Worm (Caenorhabditis elegans): ENCODE results near the gene cest-28.

cest-28 gene

ce11 chrV:6655174-6655573 is 14.4 kb upstream of the cest-28 start, which contains the start of gene syx-18:
Gene syx-18, minus strand, starts transcription at chrV:6655449.
- no peak for TF ChIP-seq mab-9 (GFP tag; IDR thresholded peaks at IDR 0.05)
- TF ChIP-seq nhr-47 (tag; optimal IDR thresholded peaks at IDR 0.05): peak; percentile 18
- TF ChIP-seq ceh-90 (tag; optimal IDR thresholded peaks at IDR 0.05): no peak
- peak; percentile 3 for TF ChIP-seq fos-1 (tag; optimal IDR thresholded peaks at IDR 0.05)
- no peak for TF ChIP-seq lin-35 (GFP tag; optimal IDR thresholded peaks at IDR 0.05)
- no peak for TF ChIP-seq nhr-77 (tag; optimal IDR thresholded peaks at IDR 0.05)
- peak; percentile 5 for TF ChIP-seq nhr-90 (tag; optimal IDR thresholded peaks at IDR 0.05; ENCODE audit: poor library complexity)
- TF ChIP-seq ama-1 (optimal IDR thresholded peaks at IDR 0.05): peak; percentile 58
- TF ChIP-seq hlh-4 (tag; optimal IDR thresholded peaks at IDR 0.05): no peak

DNA sequence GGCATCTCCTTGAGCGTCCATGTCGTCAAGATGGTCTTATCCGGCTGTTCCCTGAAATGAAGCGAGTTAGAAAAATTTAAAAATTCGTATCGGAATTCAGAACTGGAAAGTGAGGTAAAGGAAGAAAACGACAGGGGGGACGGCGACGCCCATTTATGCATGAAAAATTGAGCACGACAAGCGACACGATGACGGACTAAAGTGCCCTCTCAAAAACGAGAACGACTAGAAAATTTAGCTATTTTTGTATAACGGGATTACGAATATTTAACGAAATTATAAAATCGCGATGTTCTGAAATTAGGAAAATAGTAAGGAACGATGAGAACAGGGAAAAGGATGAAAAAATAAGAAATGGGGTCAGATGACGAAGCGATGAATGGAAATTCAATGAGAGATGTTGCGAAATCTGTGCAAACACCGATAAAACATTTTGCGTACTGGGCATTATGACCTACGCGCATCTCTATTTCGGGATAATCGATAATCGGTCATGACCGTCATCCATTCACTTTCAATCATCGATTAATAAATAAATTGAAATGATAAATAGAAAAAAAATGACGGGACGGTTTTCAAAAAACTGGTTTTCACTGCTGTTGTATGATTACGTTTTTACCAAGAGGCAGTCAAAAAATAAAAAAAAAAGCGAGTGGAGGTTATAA is 13.0 kb upstream of the cest-28 start, which contains the start of gene snb-1:
TSS of gene snb-1 (minus strand) at position 51 of the 665 bp plus-strand sequence.
- TF ChIP-seq fkh-8 (tag; optimal IDR thresholded peaks at IDR 0.05) (no peak), isw-1 (GFP tag; IDR thresholded peaks at IDR 0.05) (peak; percentile 47), fos-1 (tag; optimal IDR thresholded peaks at IDR 0.05) (peak; percentile 1), nhr-20 (tag; optimal IDR thresholded peaks at IDR 0.05) (peak; percentile 76), nhr-85 (tag) (peak; percentile 89), pqm-1 (tag; optimal IDR thresholded peaks at IDR 0.05) (no peak), hlh-4 (tag; optimal IDR thresholded peaks at IDR 0.05) (no peak), unc-98 (GFP tag; IDR thresholded peaks at IDR 0.05) (no peak), ceh-82 (tag; optimal IDR thresholded peaks at IDR 0.05) (peak; percentile 97 to 99 (median 97)), efl-3 (GFP tag; optimal IDR thresholded peaks at IDR 0.05) (no peak), mef-2 (tag; optimal IDR thresholded peaks at IDR 0.05) (no peak), sox-4 (tag; optimal IDR thresholded peaks at IDR 0.05) (peak; percentile 4), C16A3.4 (tag; optimal IDR thresholded peaks at IDR 0.05) (peak; percentile 78), snu-23 (GFP tag; optimal IDR thresholded peaks at IDR 0.05) (peak; percentile 82), nhr-84 (tag; optimal IDR thresholded peaks at IDR 0.05) (no peak), ceh-88 (GFP tag; IDR thresholded peaks at IDR 0.05) (no peak), alr-1 (tag; optimal IDR thresholded peaks at IDR 0.05; ENCODE audit: borderline replicate concordance) (no peak), aha-1 (tag; optimal IDR thresholded peaks at IDR 0.05) (no peak), lin-15B (tag; optimal IDR thresholded peaks at IDR 0.05) (no peak), efl-1 (optimal IDR thresholded peaks at IDR 0.05) (peak; percentile 69 to 70), efl-1 (GFP tag; optimal IDR thresholded peaks at IDR 0.05 in 1 of 2) (peak; percentile 66 to 97), sup-37 (GFP tag; optimal IDR thresholded peaks at IDR 0.05) (no peak), lin-39 (tag; optimal IDR thresholded peaks at IDR 0.05) (no peak), ceh-90 (tag; optimal IDR thresholded peaks at IDR 0.05) (no peak), unc-130 (tag; optimal IDR thresholded peaks at IDR 0.05) (peak; percentile 80), lin-14 (GFP tag; optimal IDR thresholded peaks at IDR 0.05) (peak; percentile 74), unc-62 (GFP tag; optimal IDR thresholded peaks at IDR 0.05) (no peak), lir-3 (tag; optimal IDR thresholded peaks at IDR 0.05; ENCODE audit: poor library complexity) (no peak), nhr-11 (tag; optimal IDR thresholded peaks at IDR 0.05) (no peak), skn-1 (tag; optimal IDR thresholded peaks at IDR 0.05) (peak; percentile 91), snpc-4 (tag; optimal IDR thresholded peaks at IDR 0.05) (peak; percentile 76), vab-15 (tag; optimal IDR thresholded peaks at IDR 0.05) (no peak), tbx-2 (tag; optimal IDR thresholded peaks at IDR 0.05) (peak; percentile 60), ceh-63 (GFP tag; optimal IDR thresholded peaks at IDR 0.05) (no peak), sptf-1 (tag; optimal IDR thresholded peaks at IDR 0.05) (no peak), fkh-4 (tag; optimal IDR thresholded peaks at IDR 0.05; ENCODE audit: borderline replicate concordance) (peak; percentile 16), nhr-71 (tag; optimal IDR thresholded peaks at IDR 0.05) (peak; percentile 79), hlh-17 (GFP tag; optimal IDR thresholded peaks at IDR 0.05; ENCODE audit: borderline replicate concordance) (no peak), mep-1 (tag; optimal IDR thresholded peaks at IDR 0.05) (peak; percentile 83), nhr-12 (tag; optimal IDR thresholded peaks at IDR 0.05) (no peak), lin-13 (GFP tag; optimal IDR thresholded peaks at IDR 0.05) (peak; percentile 35), zip-4 (GFP tag; optimal IDR thresholded peaks at IDR 0.05) (peak; percentile 99), C34B4.2 (tag; optimal IDR thresholded peaks at IDR 0.05) (no peak), Y116A8C.19 (tag; optimal IDR thresholded peaks at IDR 0.05; ENCODE audit: borderline replicate concordance) (no peak), egl-27 (tag; optimal IDR thresholded peaks at IDR 0.05) (no peak)
